Fruit fly (Drosophila melanogaster): Measurements from ENCODE around the gene escl.

The escl gene

dm6 chr2L:12006397-12007330 lies 15.9 kb downstream of the escl start (continued):
- peak; percentile 94 for TF ChIP-seq PHDP (tag; optimal IDR thresholded peaks at IDR 0.05)
- TF ChIP-seq CG17912 (GFP tag; optimal IDR thresholded peaks at IDR 0.05), result no peak
- TF ChIP-seq CG12299 (tag; optimal IDR thresholded peaks at IDR 0.05), result peak; percentile 89
- TF ChIP-seq Oli (tag; optimal IDR thresholded peaks at IDR 0.05), result peak; percentile 97
- peak; percentile 97 for TF ChIP-seq phol (tag; optimal IDR thresholded peaks at IDR 0.05)
- TF ChIP-seq CG3407 (GFP tag; optimal IDR thresholded peaks at IDR 0.05), result peak; percentile 86
- TF ChIP-seq tup (GFP tag; optimal IDR thresholded peaks at IDR 0.05), result peak; percentile 70
- peak; percentile 82 for TF ChIP-seq CG2120 (GFP tag; optimal IDR thresholded peaks at IDR 0.05)
- no peak for TF ChIP-seq CG4360 (GFP tag; IDR thresholded peaks at IDR 0.05)
- no peak for TF ChIP-seq Nf-YA (GFP tag; IDR thresholded peaks at IDR 0.05)
- no peak for TF ChIP-seq Drgx (GFP tag; IDR thresholded peaks at IDR 0.05)
- no peak for TF ChIP-seq dati (GFP tag; IDR thresholded peaks at IDR 0.05)
- TF ChIP-seq kay (GFP tag; optimal IDR thresholded peaks at IDR 0.05), result peak; percentile 90
- no peak for TF ChIP-seq vnd (GFP tag; IDR thresholded peaks at IDR 0.05; ENCODE audit: partially characterized antibody)
- no peak for TF ChIP-seq h (optimal IDR thresholded peaks at IDR 0.05)
- no peak for TF ChIP-seq Oaz (GFP tag; IDR thresholded peaks at IDR 0.05)
- no peak for TF ChIP-seq jigr1 (GFP tag; IDR thresholded peaks at IDR 0.05)
- no peak for TF ChIP-seq MESR4 (GFP tag; optimal IDR thresholded peaks at IDR 0.05)
- no peak for TF ChIP-seq Ada2b (GFP tag; IDR thresholded peaks at IDR 0.05)
- peak; percentile 91 for TF ChIP-seq YL-1 (GFP tag; optimal IDR thresholded peaks at IDR 0.05)
- TF ChIP-seq Hr39 (optimal IDR thresholded peaks at IDR 0.05), result no peak
- peak; percentile 96 for TF ChIP-seq gcm (GFP tag; optimal IDR thresholded peaks at IDR 0.05)
- TF ChIP-seq Sox102F (GFP tag; optimal IDR thresholded peaks at IDR 0.05), result peak; percentile 93
- no peak for TF ChIP-seq bigmax (GFP tag; optimal IDR thresholded peaks at IDR 0.05)
- peak; percentile 74 for TF ChIP-seq CG18764 (GFP tag; optimal IDR thresholded peaks at IDR 0.05)
- no peak for TF ChIP-seq Doc3 (GFP tag; IDR thresholded peaks at IDR 0.05; ENCODE audit: partially characterized antibody)
- no peak for TF ChIP-seq H15 (GFP tag; IDR thresholded peaks at IDR 0.05)
- TF ChIP-seq TFAM (GFP tag; optimal IDR thresholded peaks at IDR 0.05), result peak; percentile 32
- TF ChIP-seq CG5180 (GFP tag; optimal IDR thresholded peaks at IDR 0.05), result peak; percentile 68
- peak in 1 of 2 experiments; percentile 79 for TF ChIP-seq pan (optimal IDR thresholded peaks at IDR 0.05)
- TF ChIP-seq pan (GFP tag; optimal IDR thresholded peaks at IDR 0.05 in 1 of 2, IDR thresholded peaks at IDR 0.05 in 1 of 2), result peak in 1 of 2 experiments; percentile 69
- TF ChIP-seq tna (GFP tag; IDR thresholded peaks at IDR 0.05; ENCODE audit: partially characterized antibody), result no peak
- TF ChIP-seq otp (GFP tag; IDR thresholded peaks at IDR 0.05), result no peak
- TF ChIP-seq usp (GFP tag; optimal IDR thresholded peaks at IDR 0.05), result no peak
- peak; percentile 83 for TF ChIP-seq CG6654 (GFP tag; optimal IDR thresholded peaks at IDR 0.05)
- no peak for TF ChIP-seq Awh (GFP tag; IDR thresholded peaks at IDR 0.05)
- TF ChIP-seq Dll (GFP tag; IDR thresholded peaks at IDR 0.05; ENCODE audit: partially characterized antibody), result no peak
- peak; percentile 81 for TF ChIP-seq nom (GFP tag; optimal IDR thresholded peaks at IDR 0.05)
- TF ChIP-seq dm (GFP tag; optimal IDR thresholded peaks at IDR 0.05), result peak; percentile 45
- no peak for TF ChIP-seq chinmo (GFP tag; IDR thresholded peaks at IDR 0.05; ENCODE audit: partially characterized antibody)
- TF ChIP-seq aop (GFP tag; IDR thresholded peaks at IDR 0.05), result no peak
- peak; percentile 93 for TF ChIP-seq org-1 (GFP tag; optimal IDR thresholded peaks at IDR 0.05)
- peak; percentile 98 for TF ChIP-seq CG7839 (tag; optimal IDR thresholded peaks at IDR 0.05)
- TF ChIP-seq cwo (GFP tag; optimal IDR thresholded peaks at IDR 0.05), result peak; percentile 86
- no peak for TF ChIP-seq sr (GFP tag; IDR thresholded peaks at IDR 0.05)
- TF ChIP-seq tio (GFP tag; optimal IDR thresholded peaks at IDR 0.05), result peak; percentile 96
- no peak for TF ChIP-seq BEAF-32 (GFP tag; optimal IDR thresholded peaks at IDR 0.05)
- peak; percentile 78 for TF ChIP-seq Camta (GFP tag; optimal IDR thresholded peaks at IDR 0.05)
- TF ChIP-seq Rfx (GFP tag; IDR thresholded peaks at IDR 0.05), result no peak

Data from whole organism, embryonic.